Fruit fly (Drosophila melanogaster) whole organism, wandering third instar larva: ENCODE results near the gene Sb.

Experiments
- CG9705 ChIP-seq: fragments of 200-800 bp; sonication (Bioruptor generic); optimal IDR thresholded peaks from 2 replicates; lab custom pipeline; 2018; ENCODE audit warnings: missing biosample characterization, mild to moderate bottlenecking, missing genetic modification characterization
- Dfd ChIP-seq: fragments of >200 bp; optimal IDR thresholded peaks from 2 replicates; lab custom pipeline; 2017; ENCODE audit warnings: missing biosample characterization, missing genetic modification characterization
- Hr78 ChIP-seq: fragments of >200 bp; optimal IDR thresholded peaks from 2 replicates; lab custom pipeline; 2017; ENCODE audit warnings: missing biosample characterization, missing genetic modification characterization
- br ChIP-seq: fragments of 200-800 bp; sonication (Bioruptor generic); optimal IDR thresholded peaks from 2 replicates; lab custom pipeline; 2016; ENCODE audit warnings: missing biosample characterization, missing genetic modification characterization
- dmrt93B ChIP-seq: fragments of 200-800 bp; sonication (Bioruptor generic); optimal IDR thresholded peaks from 2 replicates; lab custom pipeline; 2018; ENCODE audit warnings: missing biosample characterization, mild to moderate bottlenecking, missing genetic modification characterization
- fru ChIP-seq: fragments of 200-800 bp; sonication (Bioruptor generic); optimal IDR thresholded peaks from 3 replicates; lab custom pipeline; 2016; ENCODE audit warnings: missing biosample characterization, mild to moderate bottlenecking, missing genetic modification characterization
- jim ChIP-seq: fragments of 175-275, 200-325 bp; sonication (Bioruptor generic); optimal IDR thresholded peaks from 2 replicates; lab custom pipeline; 2016; ENCODE audit warnings: missing biosample characterization, mild to moderate bottlenecking, missing genetic modification characterization
- psq ChIP-seq: fragments of 200-800 bp; sonication (Bioruptor generic); optimal IDR thresholded peaks from 3 replicates; lab custom pipeline; 2017; ENCODE audit warnings: missing biosample characterization, mild to moderate bottlenecking, missing genetic modification characterization, moderate library complexity
- sv ChIP-seq: fragments of 200-800 bp; sonication (Bioruptor generic); optimal IDR thresholded peaks from 3 replicates; lab custom pipeline; 2016; ENCODE audit warnings: missing biosample characterization, missing genetic modification characterization
- tai ChIP-seq: sonication (Bioruptor generic); optimal IDR thresholded peaks from 2 replicates; lab custom pipeline; 2016; ENCODE audit warnings: missing biosample characterization, missing genetic modification characterization
- woc ChIP-seq: sonication (Bioruptor generic); optimal IDR thresholded peaks from 2 replicates; lab custom pipeline; 2016; ENCODE audit warnings: missing biosample characterization, mild to moderate bottlenecking, missing genetic modification characterization

- TF ChIP-seq Dfd (GFP tag; lab: Kevin White, UChicago), result no peak
- TF ChIP-seq jim (GFP tag; lab: Kevin White, UChicago), result peak; percentile 69
- peak; percentile 99 for TF ChIP-seq br
- peak; percentile 96 for TF ChIP-seq psq
- peak; percentile 95 for TF ChIP-seq CG9705
- peak; percentile 99 for TF ChIP-seq fru (GFP tag; lab: Kevin White, UChicago)
- no peak for TF ChIP-seq tai (GFP tag; lab: Kevin White, UChicago)
- no peak for TF ChIP-seq Hr78 (GFP tag; lab: Kevin White, UChicago)
- peak; percentile 98 for TF ChIP-seq dmrt93B
- TF ChIP-seq sv (GFP tag; lab: Kevin White, UChicago), result peak; percentile 9
- TF ChIP-seq woc (GFP tag; lab: Kevin White, UChicago), result peak; percentile 97
Observed at dm6 chr3R:16097661-16098329, 18.2 kb upstream of the Sb start.
